Worm (Caenorhabditis elegans) whole organism, L3 larva: ENCODE measurements around the gene F40A3.7.

Experiments
- aly-2 ChIP-seq: fragments of 150-350 bp; optimal IDR thresholded peaks from 2 replicates; lab custom pipeline; 2014; ENCODE audit warnings: missing biosample characterization, missing genetic modification characterization
- ceh-16 ChIP-seq: sonication (generic microtip); optimal IDR thresholded peaks from 2 replicates; lab custom pipeline; 2017; ENCODE audit warnings: missing biosample characterization, missing genetic modification characterization
- ceh-28 ChIP-seq: fragments of 150-350 bp; optimal IDR thresholded peaks from 2 replicates; lab custom pipeline; 2014; ENCODE audit warnings: missing biosample characterization, missing genetic modification reagents, missing genetic modification characterization
- nhr-237 ChIP-seq: fragments of 150-350 bp; optimal IDR thresholded peaks from 2 replicates; lab custom pipeline; 2014; ENCODE audit warnings: missing biosample characterization, missing genetic modification characterization
- nhr-67 ChIP-seq: fragments of 150-350 bp; optimal IDR thresholded peaks from 2 replicates; lab custom pipeline; 2014; ENCODE audit warnings: missing biosample characterization, missing genetic modification characterization
- zag-1 ChIP-seq: fragments of 150-350 bp; optimal IDR thresholded peaks from 2 replicates; lab custom pipeline; 2014; ENCODE audit warnings: missing biosample characterization, missing genetic modification characterization
- ztf-11 ChIP-seq: fragments of 150-350 bp; optimal IDR thresholded peaks from 2 replicates; lab custom pipeline; 2014; ENCODE audit warnings: missing biosample characterization, missing genetic modification characterization
- ztf-4 ChIP-seq: fragments of 150-350 bp; optimal IDR thresholded peaks from 2 replicates; lab custom pipeline; 2014; ENCODE audit warnings: missing biosample characterization, missing genetic modification characterization

DNA sequence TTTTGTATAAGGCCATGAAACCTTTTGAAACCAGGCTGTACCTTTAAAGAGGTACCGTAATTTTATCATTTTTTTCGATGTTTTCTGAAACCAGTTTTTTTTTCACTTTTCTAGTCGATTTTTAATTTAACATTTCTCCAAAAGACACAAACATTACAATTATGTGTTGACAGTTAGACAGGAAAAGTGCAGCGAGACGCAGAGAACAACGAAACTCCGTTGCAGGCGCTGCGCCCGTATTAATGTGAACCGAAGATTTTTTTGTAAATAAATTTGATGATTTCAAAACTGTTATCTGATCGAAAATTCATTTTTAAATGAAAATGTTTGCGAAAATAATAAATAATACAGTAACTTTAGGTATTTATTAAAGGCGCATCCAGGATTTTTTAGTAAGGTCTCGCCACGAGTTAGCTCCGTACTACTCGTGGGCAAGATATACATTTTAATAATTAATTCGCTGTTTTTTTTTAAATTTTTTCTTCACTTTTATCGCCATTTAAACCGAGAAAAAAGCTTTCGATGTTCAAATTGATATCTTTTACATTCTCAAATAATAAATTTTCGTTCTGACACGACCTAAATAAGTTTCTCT, 22.7 kb downstream of the F40A3.7 start, which contains the start of gene F40A3.3:
- TF ChIP-seq zag-1 (tag; lab: Kevin White, UChicago) (no peak), aly-2 (no peak), ztf-4 (tag; lab: Kevin White, UChicago) (no peak), nhr-237 (no peak), nhr-67 (no peak), ceh-28 (tag; lab: Kevin White, UChicago) (no peak), ztf-11 (tag; lab: Kevin White, UChicago) (no peak), ceh-16 (tag; lab: Kevin White, UChicago) (no peak)
